Worm (Caenorhabditis elegans) whole organism, L1 larva: ENCODE results near the gene cest-35.2.

ENCODE experiments used
- C16A3.4 ChIP-seq: fragments of 150-350 bp; optimal IDR thresholded peaks from 2 replicates; lab custom pipeline; 2014; ENCODE audit warnings: missing biosample characterization, missing genetic modification characterization
- F16B12.6 ChIP-seq: fragments of 150-350 bp; optimal IDR thresholded peaks from 2 replicates; lab custom pipeline; 2014; ENCODE audit warnings: missing biosample characterization, missing genetic modification characterization
- aha-1 ChIP-seq: fragments of 150-350 bp; optimal IDR thresholded peaks from 2 replicates; lab custom pipeline; 2014; ENCODE audit warnings: missing biosample characterization, missing genetic modification characterization
- aly-2 ChIP-seq: fragments of 150-350 bp; optimal IDR thresholded peaks from 2 replicates; lab custom pipeline; 2014; ENCODE audit warnings: missing biosample characterization, missing genetic modification characterization
- ceh-63 ChIP-seq: fragments of 200-800 bp; sonication (Bioruptor generic); optimal IDR thresholded peaks from 2 replicates; lab custom pipeline; 2018; ENCODE audit warnings: mild to moderate bottlenecking, missing genetic modification characterization, missing compliant biosample characterization
- ceh-8 ChIP-seq: fragments of 200-800 bp; sonication (Bioruptor generic); optimal IDR thresholded peaks from 2 replicates; lab custom pipeline; 2018; ENCODE audit warnings: mild to moderate bottlenecking, missing genetic modification characterization, moderate library complexity, missing compliant biosample characterization
- ceh-88 ChIP-seq: fragments of 200-800 bp; sonication (Bioruptor generic); IDR thresholded peaks from 2 replicates; pipeline ENCODE4 v1.3.6; 2022; ENCODE audit warnings: missing genetic modification characterization, missing compliant biosample characterization
- ceh-90 ChIP-seq: sonication (generic microtip); optimal IDR thresholded peaks from 2 replicates; lab custom pipeline; 2016; ENCODE audit warnings: missing genetic modification characterization, missing compliant biosample characterization
- ces-1 ChIP-seq: fragments of 150-350 bp; optimal IDR thresholded peaks from 2 replicates; lab custom pipeline; 2014; ENCODE audit warnings: missing biosample characterization, missing genetic modification reagents, missing genetic modification characterization
- efl-3 ChIP-seq: fragments of 200-800 bp; sonication (Bioruptor generic); optimal IDR thresholded peaks from 2 replicates; lab custom pipeline; 2018; ENCODE audit warnings: mild to moderate bottlenecking, missing genetic modification characterization, missing compliant biosample characterization
- egl-13 ChIP-seq: sonication (generic microtip); optimal IDR thresholded peaks from 2 replicates; lab custom pipeline; 2016; ENCODE audit warnings: missing genotype, missing genetic modification reagents, missing genetic modification characterization, missing compliant biosample characterization
- elt-2 ChIP-seq: sonication (generic microtip); optimal IDR thresholded peaks from 2 replicates; lab custom pipeline; 2016; ENCODE audit warnings: missing genetic modification characterization, mild to moderate bottlenecking, inconsistent platforms, missing compliant biosample characterization, missing genetic modification reagents
- fkh-10 ChIP-seq: sonication (generic microtip); optimal IDR thresholded peaks from 2 replicates; lab custom pipeline; 2017; ENCODE audit warnings: missing biosample characterization, missing genetic modification reagents, missing genetic modification characterization
- fkh-4 ChIP-seq: sonication (generic microtip); optimal IDR thresholded peaks from 2 replicates; lab custom pipeline; 2016; ENCODE audit warnings: missing compliant biosample characterization, missing genetic modification characterization, borderline replicate concordance
- fkh-8 ChIP-seq: sonication (generic microtip); optimal IDR thresholded peaks from 2 replicates; lab custom pipeline; 2016; ENCODE audit warnings: mild to moderate bottlenecking, missing genetic modification characterization, missing compliant biosample characterization
- jun-1 ChIP-seq: fragments of 150-350 bp; optimal IDR thresholded peaks from 2 replicates; lab custom pipeline; 2014; ENCODE audit warnings: missing biosample characterization, missing genetic modification reagents, missing genetic modification characterization
- lin-14 ChIP-seq: fragments of 200-800 bp; sonication (Bioruptor generic); optimal IDR thresholded peaks from 2 replicates; lab custom pipeline; 2018; ENCODE audit warnings: mild to moderate bottlenecking, missing genetic modification characterization, moderate library complexity, missing compliant biosample characterization
- lin-15B ChIP-seq: fragments of 150-350 bp; sonication (generic microtip); optimal IDR thresholded peaks from 3 replicates; lab custom pipeline; 2014; ENCODE audit warnings: missing biosample characterization, missing genetic modification characterization
- lin-35 ChIP-seq, 2 experiments: fragments of 150-350 bp; optimal IDR thresholded peaks; 2 replicates each; lab custom pipeline; 2014; ENCODE audit warnings: missing biosample characterization in 2 of 2, missing genetic modification characterization in 2 of 2, missing genetic modification reagents in 2 of 2
- lir-3 ChIP-seq: sonication (generic microtip); optimal IDR thresholded peaks from 2 replicates; lab custom pipeline; 2016; ENCODE audit warnings: mild to moderate bottlenecking, missing genetic modification characterization, moderate library complexity, missing compliant biosample characterization; ENCODE audit not compliant: poor library complexity
- mab-9 ChIP-seq: fragments of 200-800 bp; sonication (Bioruptor generic); IDR thresholded peaks from 2 replicates; pipeline ENCODE4 v1.3.6; 2022; ENCODE audit warnings: missing genetic modification reagents, missing genetic modification characterization, missing compliant biosample characterization
- mdl-1 ChIP-seq, 2 experiments: fragments of 150-350 bp; optimal IDR thresholded peaks; 2 replicates each; lab custom pipeline; 2014 to 2017; ENCODE audit warnings: missing biosample characterization in 2 of 2, missing genetic modification characterization in 2 of 2, inconsistent platforms in 1 of 2
- mef-2 ChIP-seq: fragments of 150-350 bp; optimal IDR thresholded peaks from 2 replicates; lab custom pipeline; 2014; ENCODE audit warnings: missing biosample characterization, missing genetic modification characterization
- mep-1 ChIP-seq: fragments of 150-350 bp; optimal IDR thresholded peaks from 2 replicates; lab custom pipeline; 2014; ENCODE audit warnings: missing biosample characterization, missing genetic modification characterization
- nhr-11 ChIP-seq: fragments of 150-350 bp; optimal IDR thresholded peaks from 2 replicates; lab custom pipeline; 2014; ENCODE audit warnings: missing biosample characterization, missing genetic modification characterization
- nhr-12 ChIP-seq: sonication (generic microtip); optimal IDR thresholded peaks from 2 replicates; lab custom pipeline; 2017; ENCODE audit warnings: missing biosample characterization, missing genetic modification characterization
- nhr-19 ChIP-seq: fragments of 200-800 bp; sonication (Bioruptor generic); conservative IDR thresholded peaks from 2 replicates; pipeline ENCODE4 v1.3.6; 2022; ENCODE audit warnings: missing genetic modification characterization, missing compliant biosample characterization
- nhr-28 ChIP-seq: fragments of 150-350 bp; optimal IDR thresholded peaks from 2 replicates; lab custom pipeline; 2014; ENCODE audit warnings: missing biosample characterization, missing genetic modification characterization
- nhr-47 ChIP-seq: sonication (generic microtip); optimal IDR thresholded peaks from 2 replicates; lab custom pipeline; 2016; ENCODE audit warnings: mild to moderate bottlenecking, missing genetic modification characterization, moderate library complexity, missing compliant biosample characterization
- nhr-71 ChIP-seq: sonication (generic microtip); optimal IDR thresholded peaks from 2 replicates; lab custom pipeline; 2016; ENCODE audit warnings: mild to moderate bottlenecking, missing genetic modification characterization, moderate library complexity, missing compliant biosample characterization
- nhr-77 ChIP-seq: fragments of 150-350 bp; optimal IDR thresholded peaks from 2 replicates; lab custom pipeline; 2014; ENCODE audit warnings: missing biosample characterization, missing genetic modification characterization
- nhr-84 ChIP-seq: sonication (generic microtip); optimal IDR thresholded peaks from 2 replicates; lab custom pipeline; 2017; ENCODE audit warnings: missing biosample characterization, missing genetic modification characterization
- nhr-85 ChIP-seq: sonication (generic microtip); peaks from one replicate; lab custom pipeline; 2016; ENCODE audit warnings: missing genetic modification characterization, inconsistent platforms, missing compliant biosample characterization
- nhr-90 ChIP-seq: sonication (generic microtip); optimal IDR thresholded peaks from 2 replicates; lab custom pipeline; 2016; ENCODE audit warnings: mild to moderate bottlenecking, missing genetic modification characterization, missing compliant biosample characterization; ENCODE audit not compliant: poor library complexity
- pax-3 ChIP-seq: fragments of 200-800 bp; sonication (Bioruptor generic); optimal IDR thresholded peaks from 2 replicates; lab custom pipeline; 2018; ENCODE audit warnings: mild to moderate bottlenecking, missing genetic modification characterization, moderate library complexity, missing compliant biosample characterization
- pqm-1 ChIP-seq: sonication (generic microtip); optimal IDR thresholded peaks from 3 replicates; lab custom pipeline; 2017; ENCODE audit warnings: missing biosample characterization, missing genetic modification characterization
- rnt-1 ChIP-seq: sonication (generic microtip); optimal IDR thresholded peaks from 2 replicates; lab custom pipeline; 2016; ENCODE audit warnings: mild to moderate bottlenecking, missing genetic modification characterization, moderate library complexity, missing compliant biosample characterization
- skn-1 ChIP-seq: fragments of 150-350 bp; optimal IDR thresholded peaks from 2 replicates; lab custom pipeline; 2014; ENCODE audit warnings: missing biosample characterization, missing genetic modification characterization
- snu-23 ChIP-seq: sonication (generic microtip); optimal IDR thresholded peaks from 2 replicates; lab custom pipeline; 2016; ENCODE audit warnings: missing genetic modification characterization, missing compliant biosample characterization
- sptf-1 ChIP-seq: fragments of 150-350 bp; optimal IDR thresholded peaks from 2 replicates; lab custom pipeline; 2014; ENCODE audit warnings: missing biosample characterization, missing genetic modification characterization
- sup-37 ChIP-seq: fragments of 200-800 bp; sonication (Bioruptor generic); optimal IDR thresholded peaks from 2 replicates; lab custom pipeline; 2018; ENCODE audit warnings: mild to moderate bottlenecking, missing genetic modification characterization, missing compliant biosample characterization
- unc-130 ChIP-seq: fragments of 150-350 bp; optimal IDR thresholded peaks from 2 replicates; lab custom pipeline; 2017; ENCODE audit warnings: missing biosample characterization, missing genetic modification characterization, inconsistent platforms
- unc-62 ChIP-seq: fragments of 150-350 bp; optimal IDR thresholded peaks from 2 replicates; lab custom pipeline; 2014; ENCODE audit warnings: missing biosample characterization, missing genetic modification reagents, missing genetic modification characterization
- unc-98 ChIP-seq: fragments of 200-800 bp; sonication (Bioruptor generic); IDR thresholded peaks from 2 replicates; pipeline ENCODE4 v1.3.6; 2022; ENCODE audit warnings: missing genetic modification characterization, missing compliant biosample characterization
- vab-15 ChIP-seq: sonication (generic microtip); optimal IDR thresholded peaks from 2 replicates; lab custom pipeline; 2017; ENCODE audit warnings: missing genotype, mild to moderate bottlenecking, missing genetic modification characterization, missing compliant biosample characterization
- xbp-1 ChIP-seq: sonication (generic microtip); optimal IDR thresholded peaks from 2 replicates; lab custom pipeline; 2016; ENCODE audit warnings: missing genetic modification characterization, missing compliant biosample characterization
- zag-1 ChIP-seq: fragments of 150-350 bp; optimal IDR thresholded peaks from 2 replicates; lab custom pipeline; 2014; ENCODE audit warnings: missing biosample characterization, missing genetic modification characterization
- zip-4 ChIP-seq: fragments of 200-800 bp; sonication (Bioruptor generic); optimal IDR thresholded peaks from 2 replicates; lab custom pipeline; 2018; ENCODE audit warnings: mild to moderate bottlenecking, missing genetic modification characterization, moderate library complexity, missing compliant biosample characterization
- ztf-11 ChIP-seq, 2 experiments: sonication (generic microtip); optimal IDR thresholded peaks; 2 replicates each; lab custom pipeline; 2016 to 2017; ENCODE audit warnings: missing genetic modification characterization in 2 of 2, missing biosample characterization in 1 of 2, missing compliant biosample characterization in 1 of 2

Gene cest-35.2

DNA sequence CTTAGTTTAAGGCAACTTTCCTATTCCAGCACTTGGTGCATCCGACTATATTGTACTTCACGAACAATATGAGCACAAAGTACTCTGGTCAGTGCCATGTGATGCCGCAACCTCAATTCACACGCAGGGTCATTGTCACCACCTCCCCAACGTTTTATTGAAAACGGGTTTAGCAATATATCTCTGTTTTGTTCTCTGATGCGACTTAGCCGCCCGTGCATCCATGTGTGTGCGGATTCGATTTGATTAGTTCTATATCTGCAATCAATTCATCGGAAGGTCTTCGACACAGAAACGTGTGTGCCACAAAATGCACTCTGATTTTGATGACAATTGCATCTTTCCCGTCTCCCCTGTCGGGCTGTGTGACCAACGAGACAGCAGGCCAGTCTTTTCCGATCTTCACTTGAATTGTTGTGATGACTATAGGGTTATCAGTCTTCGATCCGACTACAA is 35.6 kb upstream of the cest-35.2 start (continued):
- no peak for TF ChIP-seq pax-3 (tag; lab: Kevin White, UChicago)
- TF ChIP-seq mep-1 (tag; lab: Kevin White, UChicago), result no peak

DNA sequence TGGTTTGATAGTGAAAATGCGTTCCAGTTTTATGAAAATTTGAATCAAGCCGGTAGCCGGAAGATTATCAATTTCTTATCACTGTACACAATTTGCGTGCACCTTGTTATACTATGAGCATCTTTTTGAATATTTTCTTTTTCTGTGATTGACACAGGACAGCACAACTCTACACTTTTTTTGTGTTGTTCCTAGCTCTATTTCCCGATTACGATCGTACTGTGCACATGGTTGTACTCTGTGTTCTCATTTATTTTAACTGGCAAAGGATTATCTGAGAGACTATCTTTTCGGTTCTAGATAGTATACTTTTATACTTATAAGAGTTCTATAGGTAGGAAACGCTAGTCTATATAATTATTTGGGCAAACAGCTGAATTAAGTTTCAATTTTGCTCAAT is 35.0 kb upstream of the cest-35.2 start:
- TF ChIP-seq nhr-84 (tag; lab: Kevin White, UChicago) (no peak), nhr-47 (tag; lab: Kevin White, UChicago) (no peak), ceh-8 (no peak)
- TF ChIP-seq, all 84 proteins: peak for 0

DNA sequence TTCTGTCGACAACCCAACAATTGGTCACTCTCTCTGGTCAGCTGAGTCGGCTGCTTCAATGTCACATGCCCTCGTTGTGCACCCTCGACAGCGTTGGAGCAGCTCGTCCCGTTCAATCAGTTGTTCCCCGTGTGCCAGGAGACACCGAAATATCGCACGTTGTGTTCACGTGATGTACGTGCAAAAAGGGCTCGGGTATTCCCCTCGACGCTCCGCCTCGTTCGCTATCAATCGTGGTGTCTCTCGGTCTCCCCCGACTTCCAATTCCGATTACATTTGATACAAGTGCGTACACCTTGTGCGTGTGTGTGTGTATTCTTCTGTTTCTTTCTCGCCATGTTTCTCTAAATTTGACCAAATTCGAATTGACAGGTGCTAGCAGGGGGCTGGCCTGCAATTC is 34.5 kb upstream of the cest-35.2 start:
- TF ChIP-seq efl-3 (GFP tag; lab: Kevin White, UChicago) (no peak), lir-3 (no peak), nhr-85 (peak; percentile 89), nhr-28 (tag; lab: Kevin White, UChicago) (no peak), snu-23 (GFP tag; lab: Kevin White, UChicago) (peak; percentile 68), ces-1 (GFP tag; lab: Kevin White, UChicago) (no peak), mep-1 (tag; lab: Kevin White, UChicago) (peak; percentile 26), unc-62 (GFP tag; lab: Kevin White, UChicago) (no peak), sptf-1 (no peak), aha-1 (tag; lab: Kevin White, UChicago) (no peak), ceh-90 (tag; lab: Kevin White, UChicago) (no peak), fkh-4 (tag; lab: Kevin White, UChicago) (no peak), nhr-71 (tag; lab: Kevin White, UChicago) (peak; percentile 88), fkh-8 (tag; lab: Kevin White, UChicago) (peak; percentile 50), nhr-19 (GFP tag; lab: Robert Waterston, UW) (peak; percentile 86), zag-1 (tag; lab: Kevin White, UChicago) (no peak), C16A3.4 (tag; lab: Kevin White, UChicago) (no peak), nhr-77 (tag; lab: Kevin White, UChicago) (peak; percentile 27), ceh-8 (no peak), elt-2 (tag; lab: Kevin White, UChicago) (peak; percentile 92), vab-15 (tag; lab: Kevin White, UChicago) (no peak), fkh-10 (no peak), skn-1 (peak; percentile 10), jun-1 (peak; percentile 74), lin-15B (tag; lab: Kevin White, UChicago) (no peak), F16B12.6 (tag; lab: Kevin White, UChicago) (peak; percentile 0), mdl-1 (tag; optimal IDR thresholded peaks at IDR 0.05; lab: Kevin White, UChicago) (peak in 1 of 2 experiments; percentile 93), unc-98 (no peak), sup-37 (GFP tag; lab: Kevin White, UChicago) (no peak), rnt-1 (tag; lab: Kevin White, UChicago) (peak; percentile 77), xbp-1 (tag; lab: Kevin White, UChicago) (peak; percentile 11), nhr-11 (tag; lab: Kevin White, UChicago) (no peak), pqm-1 (tag; lab: Kevin White, UChicago) (peak; percentile 31), zip-4 (no peak), mef-2 (tag; lab: Kevin White, UChicago) (no peak), ceh-88 (GFP tag; lab: Robert Waterston, UW) (no peak), mab-9 (no peak), nhr-12 (tag; lab: Kevin White, UChicago) (no peak), ztf-11 (tag; optimal IDR thresholded peaks at IDR 0.05; lab: Kevin White, UChicago) (no peak), aly-2 (tag; lab: Kevin White, UChicago) (no peak), ceh-63 (GFP tag; lab: Kevin White, UChicago) (no peak), egl-13 (tag; lab: Kevin White, UChicago) (no peak), lin-35 (GFP tag; optimal IDR thresholded peaks at IDR 0.05; lab: Kevin White, UChicago) (peak; percentile 34 to 79), unc-130 (peak; percentile 16), lin-14 (GFP tag; lab: Kevin White, UChicago) (peak; percentile 91), nhr-90 (tag; lab: Kevin White, UChicago) (peak; percentile 71)
